Worm (Caenorhabditis elegans): Measurements from ENCODE around the gene Y57G11C.14.

DNA sequence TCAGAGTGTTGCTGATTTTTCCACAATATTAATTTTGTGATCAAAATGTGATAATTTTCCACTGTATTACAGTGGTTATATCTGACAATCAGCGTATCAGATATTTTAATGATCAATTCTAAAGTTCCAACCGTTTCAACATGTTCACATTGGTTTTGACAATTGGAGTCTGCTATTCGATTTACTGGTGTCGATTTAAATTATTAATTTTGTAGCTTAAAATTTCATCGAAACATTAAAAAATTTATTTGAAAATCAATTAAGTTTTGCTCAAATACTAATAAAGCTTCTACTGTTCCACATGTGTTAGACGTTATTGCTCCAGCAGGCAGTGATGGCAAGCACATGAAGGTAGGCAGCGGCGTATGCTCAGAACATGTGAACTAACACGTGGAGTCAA lies 41.3 kb upstream of the Y57G11C.14 start:
- TF ChIP-seq egl-27 (tag; optimal IDR thresholded peaks at IDR 0.05) (no peak), elt-3 (tag; optimal IDR thresholded peaks at IDR 0.05) (no peak), nhr-12 (tag; optimal IDR thresholded peaks at IDR 0.05) (no peak)
